Fruit fly (Drosophila melanogaster) whole organism: Measurements from ENCODE around the gene CG18622.

Experiments used
- CG8478 ChIP-seq: fragments of >200 bp; optimal IDR thresholded peaks from 2 replicates; lab custom pipeline; 2018; ENCODE audit warnings: inconsistent platforms
- Dll ChIP-seq: fragments of >200 bp; optimal IDR thresholded peaks from 2 replicates; lab custom pipeline; 2017
- pan ChIP-seq: fragments of >200 bp; optimal IDR thresholded peaks from 2 replicates; lab custom pipeline; 2017
- psq ChIP-seq: fragments of >200 bp; optimal IDR thresholded peaks from 2 replicates; lab custom pipeline; 2017
- usp ChIP-seq: fragments of >200 bp; optimal IDR thresholded peaks from 2 replicates; lab custom pipeline; 2017; ENCODE audit warnings: missing biosample characterization, missing genetic modification characterization, mixed read lengths

dm6 chr3R:16948667-16949066 is 38.9 kb downstream of the CG18622 start:
- no peak for TF ChIP-seq psq (lab: Kevin White, UChicago)
- TF ChIP-seq CG8478 (lab: Kevin White, UChicago) = peak; percentile 54
- TF ChIP-seq pan (lab: Kevin White, UChicago) = no peak
- no peak for TF ChIP-seq usp (GFP tag; lab: Kevin White, UChicago)
- peak; percentile 73 for TF ChIP-seq Dll (lab: Kevin White, UChicago)
